Worm (Caenorhabditis elegans): ENCODE measurements around the gene cyp-33C12.

Gene cyp-33C12

ce11 chrV:2204080-2204479, at the start of gene cyp-33C12:
TSS of gene cyp-33C12 (minus strand) at chrV:2204400.
- no peak for TF ChIP-seq eyg-1 (tag; optimal IDR thresholded peaks at IDR 0.05)
- no peak for TF ChIP-seq fkh-6 (tag; optimal IDR thresholded peaks at IDR 0.05)
- no peak for TF ChIP-seq pax-1 (tag; optimal IDR thresholded peaks at IDR 0.05)
- no peak for TF ChIP-seq rnt-1 (tag; optimal IDR thresholded peaks at IDR 0.05)
- no peak for TF ChIP-seq mec-3 (tag; optimal IDR thresholded peaks at IDR 0.05; ENCODE audit: borderline replicate concordance)
- no peak for TF ChIP-seq ceh-31 (tag; optimal IDR thresholded peaks at IDR 0.05)
- TF ChIP-seq pqm-1 (tag; optimal IDR thresholded peaks at IDR 0.05): no peak
- TF ChIP-seq ceh-19 (GFP tag; optimal IDR thresholded peaks at IDR 0.05): no peak
- no peak for TF ChIP-seq hlh-15 (tag; optimal IDR thresholded peaks at IDR 0.05)
- no peak for TF ChIP-seq hlh-30 (tag; optimal IDR thresholded peaks at IDR 0.05; ENCODE audit: insufficient read depth)
- no peak for TF ChIP-seq gmeb-2 (tag; optimal IDR thresholded peaks at IDR 0.05)
- TF ChIP-seq madf-2 (tag; optimal IDR thresholded peaks at IDR 0.05): no peak
- no peak for TF ChIP-seq npax-4 (tag; optimal IDR thresholded peaks at IDR 0.05)
- no peak for TF ChIP-seq Y22D7AL.16 (tag; optimal IDR thresholded peaks at IDR 0.05)
- TF ChIP-seq ama-1 (optimal IDR thresholded peaks at IDR 0.05): no peak
- no peak for TF ChIP-seq odd-2 (tag; optimal IDR thresholded peaks at IDR 0.05)
- TF ChIP-seq unc-42 (tag; optimal IDR thresholded peaks at IDR 0.05): no peak

DNA sequence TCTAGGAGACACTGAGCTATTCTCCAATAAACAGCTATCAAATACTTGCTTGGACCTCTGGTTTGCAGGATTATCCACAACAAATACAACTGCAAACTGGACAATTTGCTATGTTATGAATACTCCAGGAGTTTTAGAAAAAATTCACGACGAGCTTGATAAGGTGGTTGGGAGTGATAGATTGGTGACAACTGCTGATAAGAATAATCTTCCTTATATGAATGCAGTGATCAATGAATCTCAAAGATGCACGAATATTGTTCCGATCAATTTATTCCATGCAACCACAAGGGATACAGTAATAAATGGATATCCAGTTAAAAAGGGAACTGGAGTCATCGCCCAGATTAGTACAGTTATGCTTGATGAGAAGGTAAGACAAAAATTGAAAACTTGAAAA, 47.6 kb upstream of the cyp-33C12 start:
- no peak for TF ChIP-seq ceh-18 (tag; optimal IDR thresholded peaks at IDR 0.05)
- no peak for TF ChIP-seq lim-6 (tag; optimal IDR thresholded peaks at IDR 0.05)
- TF ChIP-seq zip-5 (tag; optimal IDR thresholded peaks at IDR 0.05): no peak
- TF ChIP-seq ttx-3 (tag; optimal IDR thresholded peaks at IDR 0.05): no peak
- no peak for TF ChIP-seq fax-1 (tag; optimal IDR thresholded peaks at IDR 0.05)
- no peak for TF ChIP-seq lin-11 (tag; optimal IDR thresholded peaks at IDR 0.05)
- no peak for TF ChIP-seq T23F11.4 (GFP tag; optimal IDR thresholded peaks at IDR 0.05)
- no peak for TF ChIP-seq nfya-1 (tag; optimal IDR thresholded peaks at IDR 0.05)
- no peak for TF ChIP-seq unc-42 (tag; optimal IDR thresholded peaks at IDR 0.05)
- TF ChIP-seq ceh-30 (tag; optimal IDR thresholded peaks at IDR 0.05): no peak
- no peak for TF ChIP-seq elt-2 (tag; optimal IDR thresholded peaks at IDR 0.05)
- TF ChIP-seq unc-3 (GFP tag; conservative IDR thresholded peaks at IDR 0.05): no peak
- no peak for TF ChIP-seq unc-3 (tag; optimal IDR thresholded peaks at IDR 0.05)
- TF ChIP-seq sdc-2 (tag; optimal IDR thresholded peaks at IDR 0.05): no peak
- no peak for TF ChIP-seq ceh-45 (GFP tag; IDR thresholded peaks at IDR 0.05)

DNA sequence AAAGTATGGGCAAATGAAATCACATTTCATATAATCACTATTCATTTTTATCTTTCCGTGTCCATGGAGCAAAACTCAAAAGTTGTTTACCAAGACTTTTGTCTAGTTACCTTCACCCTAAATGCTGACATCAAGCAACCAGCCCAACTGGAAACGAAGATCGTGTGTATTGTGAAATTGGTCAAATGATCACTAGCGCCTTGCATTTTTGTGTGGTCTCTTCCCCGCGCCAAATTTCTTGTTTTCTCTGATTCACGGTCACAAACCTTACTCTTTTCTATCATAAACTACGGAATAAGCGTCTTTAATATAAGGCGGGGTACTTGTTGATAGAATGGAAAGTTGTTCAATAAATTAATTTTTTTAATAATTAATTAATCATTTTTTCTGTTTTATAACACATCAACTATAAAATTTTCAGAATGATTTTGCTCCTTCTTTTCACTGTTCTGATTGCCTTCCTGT, 46.0 kb upstream of the cyp-33C12 start, which contains the start of gene cyp-33C7:
Gene cyp-33C7, plus strand, starts transcription at position 415 of the 465 bp plus-strand sequence.
- TF ChIP-seq F13H6.1 (tag; optimal IDR thresholded peaks at IDR 0.05): no peak
- TF ChIP-seq Y22D7AL.16 (tag; optimal IDR thresholded peaks at IDR 0.05): no peak
- no peak for TF ChIP-seq syd-9 (tag; optimal IDR thresholded peaks at IDR 0.05)
- no peak for TF ChIP-seq hlh-8 (tag; optimal IDR thresholded peaks at IDR 0.05)
- TF ChIP-seq K02D7.2 (tag; optimal IDR thresholded peaks at IDR 0.05): no peak
- no peak for TF ChIP-seq ttx-3 (tag; optimal IDR thresholded peaks at IDR 0.05)
- no peak for TF ChIP-seq eyg-1 (tag; optimal IDR thresholded peaks at IDR 0.05)
- no peak for TF ChIP-seq ceh-18 (tag; optimal IDR thresholded peaks at IDR 0.05)
- TF ChIP-seq mec-3 (tag; optimal IDR thresholded peaks at IDR 0.05; ENCODE audit: borderline replicate concordance): no peak
- no peak for TF ChIP-seq hlh-30 (tag; optimal IDR thresholded peaks at IDR 0.05; ENCODE audit: insufficient read depth)
- no peak for TF ChIP-seq pax-1 (tag; optimal IDR thresholded peaks at IDR 0.05)
- TF ChIP-seq T23F11.4 (GFP tag; optimal IDR thresholded peaks at IDR 0.05): no peak
- TF ChIP-seq elt-4 (tag; optimal IDR thresholded peaks at IDR 0.05): no peak
- no peak for TF ChIP-seq nhr-11 (tag; optimal IDR thresholded peaks at IDR 0.05)
- TF ChIP-seq elt-2 (tag; optimal IDR thresholded peaks at IDR 0.05): no peak

DNA sequence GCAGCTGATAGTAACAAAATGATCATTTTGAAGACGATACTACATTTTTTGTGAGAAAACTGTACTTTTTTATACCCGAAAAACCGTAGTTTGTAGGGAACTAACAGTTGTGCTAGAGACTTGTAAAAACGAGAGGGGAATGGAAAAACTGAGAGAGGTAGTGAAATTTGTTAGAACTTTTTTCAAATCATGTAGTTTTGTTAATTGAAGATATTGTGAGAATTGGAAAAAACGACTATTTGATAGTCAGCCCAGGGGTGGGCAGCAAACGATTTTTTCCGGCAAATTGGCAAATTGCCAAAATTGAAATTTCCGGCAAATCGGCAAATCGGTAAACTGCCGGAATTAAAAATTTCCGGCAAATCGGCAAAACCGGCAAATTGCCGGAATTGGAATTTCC, 45.1 kb upstream of the cyp-33C12 start, which contains the start of gene cyp-33C6:
Gene cyp-33C6, minus strand, starts transcription at position 101 of the 400 bp plus-strand sequence.
- TF ChIP-seq ceh-19 (GFP tag; optimal IDR thresholded peaks at IDR 0.05): no peak
- TF ChIP-seq lin-11 (tag; optimal IDR thresholded peaks at IDR 0.05): no peak
- no peak for TF ChIP-seq odd-2 (tag; optimal IDR thresholded peaks at IDR 0.05)
- TF ChIP-seq ceh-14 (tag; optimal IDR thresholded peaks at IDR 0.05): no peak
- TF ChIP-seq ceh-6 (GFP tag; optimal IDR thresholded peaks at IDR 0.05): no peak
- TF ChIP-seq ceh-30 (tag; optimal IDR thresholded peaks at IDR 0.05): no peak
- TF ChIP-seq elt-2 (tag; optimal IDR thresholded peaks at IDR 0.05): no peak
- no peak for TF ChIP-seq unc-55 (GFP tag; optimal IDR thresholded peaks at IDR 0.05)
- no peak for TF ChIP-seq sox-2 (GFP tag; IDR thresholded peaks at IDR 0.05)
